Worm (Caenorhabditis elegans) whole organism, L1 larva: ENCODE data around the gene rab-3.

Experiments
- ceh-88 ChIP-seq: fragments of 200-800 bp; sonication (Bioruptor generic); IDR thresholded peaks from 2 replicates; pipeline ENCODE4 v1.3.6; 2022; ENCODE audit warnings: missing genetic modification characterization, missing compliant biosample characterization
- ces-1 ChIP-seq: fragments of 150-350 bp; optimal IDR thresholded peaks from 2 replicates; lab custom pipeline; 2014; ENCODE audit warnings: missing biosample characterization, missing genetic modification reagents, missing genetic modification characterization
- lin-13 ChIP-seq: fragments of 150-350 bp; optimal IDR thresholded peaks from 2 replicates; lab custom pipeline; 2014; ENCODE audit warnings: missing biosample characterization, missing genetic modification reagents, missing genetic modification characterization
- lin-15B ChIP-seq: fragments of 150-350 bp; sonication (generic microtip); optimal IDR thresholded peaks from 3 replicates; lab custom pipeline; 2014; ENCODE audit warnings: missing biosample characterization, missing genetic modification characterization
- lin-39 ChIP-seq: fragments of 150-350 bp; optimal IDR thresholded peaks from 2 replicates; lab custom pipeline; 2014; ENCODE audit warnings: missing biosample characterization, missing genetic modification reagents, missing genetic modification characterization
- mdl-1 ChIP-seq, 2 experiments: fragments of 150-350 bp; optimal IDR thresholded peaks; 2 replicates each; lab custom pipeline; 2014 to 2017; ENCODE audit warnings: missing biosample characterization in 2 of 2, missing genetic modification characterization in 2 of 2, inconsistent platforms in 1 of 2
- nhr-237 ChIP-seq: fragments of 150-350 bp; optimal IDR thresholded peaks from 2 replicates; lab custom pipeline; 2014; ENCODE audit warnings: missing biosample characterization, missing genetic modification characterization
- nhr-28 ChIP-seq: fragments of 150-350 bp; optimal IDR thresholded peaks from 2 replicates; lab custom pipeline; 2014; ENCODE audit warnings: missing biosample characterization, missing genetic modification characterization
- pqm-1 ChIP-seq: sonication (generic microtip); optimal IDR thresholded peaks from 3 replicates; lab custom pipeline; 2017; ENCODE audit warnings: missing biosample characterization, missing genetic modification characterization
- sox-4 ChIP-seq: sonication (generic microtip); optimal IDR thresholded peaks from 2 replicates; lab custom pipeline; 2016; ENCODE audit warnings: missing genetic modification characterization, missing compliant biosample characterization
- unc-62 ChIP-seq: fragments of 150-350 bp; optimal IDR thresholded peaks from 2 replicates; lab custom pipeline; 2014; ENCODE audit warnings: missing biosample characterization, missing genetic modification reagents, missing genetic modification characterization
- vab-15 ChIP-seq: sonication (generic microtip); optimal IDR thresholded peaks from 2 replicates; lab custom pipeline; 2017; ENCODE audit warnings: missing genotype, mild to moderate bottlenecking, missing genetic modification characterization, missing compliant biosample characterization

DNA sequence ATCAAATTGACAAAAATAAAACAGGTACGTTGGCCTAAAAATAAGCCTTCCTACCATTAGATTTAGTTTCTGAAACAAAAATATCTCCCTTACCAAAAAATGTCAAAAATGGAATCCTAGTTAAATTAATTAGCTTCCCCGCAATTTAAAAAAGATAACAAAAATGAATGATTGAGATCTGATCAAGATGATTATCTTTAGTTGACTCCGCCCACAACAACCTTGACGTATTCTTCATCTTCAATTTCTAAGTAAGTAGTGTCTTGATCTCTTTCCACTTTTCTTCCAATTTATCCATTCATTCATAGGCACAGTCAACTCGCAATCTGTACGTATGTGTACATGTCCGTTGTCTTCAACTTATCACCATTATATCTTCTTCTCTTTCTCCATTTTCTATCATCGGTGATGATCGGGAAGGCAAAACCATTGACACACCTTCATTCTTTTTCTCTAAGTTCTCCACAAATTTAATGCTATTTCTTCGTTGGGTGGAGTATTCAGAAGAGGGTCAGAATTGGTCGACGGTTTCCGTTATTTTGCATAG, 40.7 kb upstream of the rab-3 start:
- no peak for TF ChIP-seq lin-13 (GFP tag; lab: Kevin White, UChicago)
- TF ChIP-seq sox-4 (tag; lab: Kevin White, UChicago) = no peak
- TF ChIP-seq pqm-1 (tag; lab: Kevin White, UChicago) = no peak
- TF ChIP-seq lin-39 (tag; lab: Kevin White, UChicago) = peak; percentile 41
- no peak for TF ChIP-seq ces-1 (GFP tag; lab: Kevin White, UChicago)
- no peak for TF ChIP-seq lin-15B (tag; lab: Kevin White, UChicago)
- TF ChIP-seq ceh-88 (GFP tag; lab: Robert Waterston, UW) = no peak
- TF ChIP-seq unc-62 (GFP tag; lab: Kevin White, UChicago) = no peak
- TF ChIP-seq nhr-28 (tag; lab: Kevin White, UChicago) = no peak
- no peak for TF ChIP-seq vab-15
- no peak for TF ChIP-seq nhr-237 (tag; lab: Kevin White, UChicago)
- TF ChIP-seq mdl-1 (tag; optimal IDR thresholded peaks at IDR 0.05; lab: Kevin White, UChicago) = no peak
